Worm (Caenorhabditis elegans): ENCODE results near the gene F13D12.8.

F13D12.8 gene

DNA sequence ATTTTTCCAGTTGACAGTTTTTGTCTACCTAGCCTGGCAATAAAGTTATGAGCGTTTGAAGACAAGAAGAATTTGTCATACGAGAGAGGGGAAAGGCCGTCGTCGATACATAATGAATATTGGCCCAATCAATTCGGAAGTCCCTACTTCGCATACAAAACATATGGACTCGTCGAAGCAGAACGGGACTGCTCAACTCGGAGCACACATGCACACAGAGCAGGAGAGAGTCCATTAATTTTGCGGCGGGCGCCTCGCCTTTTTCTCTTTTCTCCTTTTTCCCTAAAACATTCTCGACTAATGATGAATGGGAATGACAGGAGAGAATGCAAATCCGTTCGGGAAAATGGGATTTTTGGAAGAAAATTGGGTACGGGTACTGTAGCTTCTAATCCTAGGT, at the start of gene F13D12.8:
TSS of gene F13D12.8 (minus strand) at position 82 of the 400 bp plus-strand sequence.
- TF ChIP-seq B0310.2 (tag; optimal IDR thresholded peaks at IDR 0.05) = no peak
- no peak for TF ChIP-seq tbx-11 (GFP tag; IDR thresholded peaks at IDR 0.05)
- TF ChIP-seq hmbx-1 (tag; optimal IDR thresholded peaks at IDR 0.05) = no peak
- TF ChIP-seq flt-1 (GFP tag; IDR thresholded peaks at IDR 0.05) = no peak
- TF ChIP-seq ceh-36 (tag; optimal IDR thresholded peaks at IDR 0.05) = no peak

DNA sequence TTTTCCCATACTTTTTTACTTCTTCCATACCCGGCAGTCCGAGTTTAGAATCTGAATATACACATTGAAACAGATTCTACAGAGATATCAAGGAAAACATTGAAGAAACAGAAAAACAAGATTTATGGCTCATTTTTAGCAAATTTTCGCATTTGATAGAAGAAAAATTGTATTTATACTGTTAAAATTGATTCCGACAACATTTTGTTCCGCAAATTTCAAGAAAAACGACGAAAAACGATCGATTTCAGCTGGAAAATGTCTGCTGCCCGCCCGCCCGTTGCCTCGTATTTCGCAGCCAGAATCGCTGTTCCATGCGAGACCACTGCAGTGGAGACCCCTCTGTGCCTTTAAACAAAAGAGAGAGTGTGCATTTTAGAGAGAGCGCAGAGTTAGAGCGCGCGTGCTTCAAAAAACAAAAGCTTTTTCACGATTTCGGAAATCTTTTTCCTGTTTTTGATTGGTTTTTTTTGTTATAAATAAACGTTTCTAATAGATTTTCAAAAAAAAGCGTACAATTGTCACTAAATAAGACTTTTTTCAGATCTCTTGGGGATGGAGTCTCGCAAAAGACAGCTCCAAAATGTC, 45.6 kb upstream of the F13D12.8 start, which contains the start of the genes patr-1 and dna-2:
TSS of gene patr-1 (minus strand) at position 51 of the 588 bp plus-strand sequence.
TSS of gene dna-2 (plus strand) at position 538 of the 588 bp plus-strand sequence.
- TF ChIP-seq hmbx-1 (tag; optimal IDR thresholded peaks at IDR 0.05) = no peak
- TF ChIP-seq F13C5.2 (tag; optimal IDR thresholded peaks at IDR 0.05) = peak; percentile 17
- peak; percentile 20 for TF ChIP-seq hmg-4 (GFP tag; optimal IDR thresholded peaks at IDR 0.05)
- TF ChIP-seq scrt-1 (GFP tag; IDR thresholded peaks at IDR 0.05) = no peak
- no peak for TF ChIP-seq tbx-37 (GFP tag; conservative IDR thresholded peaks at IDR 0.05)
- TF ChIP-seq B0310.2 (tag; optimal IDR thresholded peaks at IDR 0.05) = no peak
- TF ChIP-seq flt-1 (GFP tag; IDR thresholded peaks at IDR 0.05) = no peak

DNA sequence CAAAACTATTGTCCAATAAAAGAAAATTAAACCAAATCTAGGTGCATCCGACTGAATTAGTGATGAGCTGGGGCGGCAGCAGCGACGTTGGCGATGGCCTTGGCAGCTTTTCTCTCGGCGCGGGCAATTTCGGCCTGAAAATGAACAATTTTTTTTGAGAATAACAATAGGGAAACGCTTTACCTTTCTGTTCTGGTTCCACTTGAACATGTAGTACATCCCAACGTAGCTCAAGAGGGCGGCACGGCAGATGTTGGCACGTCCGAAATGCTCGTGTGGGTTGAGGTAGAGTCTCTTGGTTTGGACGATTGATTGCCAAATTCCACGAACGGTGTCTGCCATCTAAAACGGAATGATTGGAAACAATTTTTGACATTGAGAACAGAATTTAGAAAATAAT, 41.8 kb upstream of the F13D12.8 start, which contains the start of gene F44E5.1:
TSS of gene F44E5.1 (minus strand) at position 342 of the 400 bp plus-strand sequence.
- no peak for TF ChIP-seq scrt-1 (GFP tag; IDR thresholded peaks at IDR 0.05)
- peak; percentile 5 for TF ChIP-seq hmg-4 (GFP tag; optimal IDR thresholded peaks at IDR 0.05)
- TF ChIP-seq pes-1 (GFP tag; IDR thresholded peaks at IDR 0.05) = no peak

DNA sequence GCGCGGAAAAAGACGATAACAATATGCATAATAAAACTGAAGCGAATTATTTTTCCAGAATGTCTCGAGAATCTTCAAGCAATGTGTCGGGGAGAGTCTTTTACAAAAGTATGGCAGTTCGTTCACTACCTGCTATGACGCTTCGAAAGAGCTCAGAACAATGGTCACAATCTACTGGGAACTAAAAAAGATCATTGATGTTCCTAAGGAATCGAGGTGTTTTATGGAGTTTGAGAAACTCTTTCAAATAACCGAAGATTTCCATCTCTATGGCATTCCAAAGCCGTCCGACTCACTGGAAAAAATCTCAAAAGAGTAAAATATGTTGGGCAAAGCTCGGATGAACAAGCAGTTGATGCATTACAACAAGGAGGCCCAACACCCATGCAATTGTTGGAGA, 40.0 kb upstream of the F13D12.8 start, which contains the start of gene F44E5.15:
TSS of gene F44E5.15 (plus strand) at position 301 of the 400 bp plus-strand sequence.
- TF ChIP-seq sea-1 (GFP tag; conservative IDR thresholded peaks at IDR 0.05) (no peak), tra-4 (tag; optimal IDR thresholded peaks at IDR 0.05) (no peak), tbx-37 (GFP tag; conservative IDR thresholded peaks at IDR 0.05) (no peak), B0310.2 (tag; optimal IDR thresholded peaks at IDR 0.05) (no peak), hmg-4 (GFP tag; optimal IDR thresholded peaks at IDR 0.05) (no peak), scrt-1 (GFP tag; IDR thresholded peaks at IDR 0.05) (no peak), tbx-11 (GFP tag; IDR thresholded peaks at IDR 0.05) (no peak), pes-1 (GFP tag; IDR thresholded peaks at IDR 0.05) (no peak), aly-1 (tag; optimal IDR thresholded peaks at IDR 0.05) (no peak), ceh-13 (GFP tag; optimal IDR thresholded peaks at IDR 0.05) (no peak), flt-1 (GFP tag; IDR thresholded peaks at IDR 0.05) (no peak), ceh-36 (tag; optimal IDR thresholded peaks at IDR 0.05) (no peak), ama-1 (optimal IDR thresholded peaks at IDR 0.05) (no peak), ets-7 (tag; optimal IDR thresholded peaks at IDR 0.05) (no peak)

DNA sequence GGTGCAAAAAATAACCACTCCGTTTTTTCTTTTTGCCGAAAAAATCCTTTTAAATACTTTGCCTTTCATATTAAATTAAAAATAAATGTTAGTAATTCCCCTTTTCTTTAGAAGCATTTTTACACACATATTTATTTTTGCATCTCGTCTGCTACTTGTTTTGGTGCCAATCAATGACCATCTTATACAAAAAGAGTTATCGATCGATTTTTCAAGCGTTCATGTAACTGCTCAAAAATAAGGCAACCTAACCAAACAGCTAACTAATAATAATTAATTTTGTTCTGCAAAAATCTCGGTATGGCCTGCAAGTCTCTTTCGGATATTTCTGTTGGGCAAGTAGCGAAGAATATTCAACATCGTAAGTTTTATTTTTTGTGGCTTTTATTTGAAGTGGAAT, 34.1 kb upstream of the F13D12.8 start, which contains the start of gene F44E5.2:
TSS of gene F44E5.2 (plus strand) at position 301 of the 400 bp plus-strand sequence.
- TF ChIP-seq ceh-13 (GFP tag; optimal IDR thresholded peaks at IDR 0.05) (no peak), scrt-1 (GFP tag; IDR thresholded peaks at IDR 0.05) (no peak), ceh-36 (tag; optimal IDR thresholded peaks at IDR 0.05) (no peak), ets-7 (tag; optimal IDR thresholded peaks at IDR 0.05) (no peak), aly-1 (tag; optimal IDR thresholded peaks at IDR 0.05) (no peak), B0310.2 (tag; optimal IDR thresholded peaks at IDR 0.05) (no peak), hmg-4 (GFP tag; optimal IDR thresholded peaks at IDR 0.05) (no peak), pes-1 (GFP tag; IDR thresholded peaks at IDR 0.05) (no peak), hnd-1 (tag; optimal IDR thresholded peaks at IDR 0.05) (no peak), F13C5.2 (tag; optimal IDR thresholded peaks at IDR 0.05) (no peak), hmbx-1 (tag; optimal IDR thresholded peaks at IDR 0.05) (no peak), sea-1 (GFP tag; conservative IDR thresholded peaks at IDR 0.05) (no peak), ama-1 (optimal IDR thresholded peaks at IDR 0.05) (no peak), tra-4 (tag; optimal IDR thresholded peaks at IDR 0.05) (no peak), tbx-11 (GFP tag; IDR thresholded peaks at IDR 0.05) (no peak), tbx-37 (GFP tag; conservative IDR thresholded peaks at IDR 0.05) (no peak), flt-1 (GFP tag; IDR thresholded peaks at IDR 0.05) (no peak)

DNA sequence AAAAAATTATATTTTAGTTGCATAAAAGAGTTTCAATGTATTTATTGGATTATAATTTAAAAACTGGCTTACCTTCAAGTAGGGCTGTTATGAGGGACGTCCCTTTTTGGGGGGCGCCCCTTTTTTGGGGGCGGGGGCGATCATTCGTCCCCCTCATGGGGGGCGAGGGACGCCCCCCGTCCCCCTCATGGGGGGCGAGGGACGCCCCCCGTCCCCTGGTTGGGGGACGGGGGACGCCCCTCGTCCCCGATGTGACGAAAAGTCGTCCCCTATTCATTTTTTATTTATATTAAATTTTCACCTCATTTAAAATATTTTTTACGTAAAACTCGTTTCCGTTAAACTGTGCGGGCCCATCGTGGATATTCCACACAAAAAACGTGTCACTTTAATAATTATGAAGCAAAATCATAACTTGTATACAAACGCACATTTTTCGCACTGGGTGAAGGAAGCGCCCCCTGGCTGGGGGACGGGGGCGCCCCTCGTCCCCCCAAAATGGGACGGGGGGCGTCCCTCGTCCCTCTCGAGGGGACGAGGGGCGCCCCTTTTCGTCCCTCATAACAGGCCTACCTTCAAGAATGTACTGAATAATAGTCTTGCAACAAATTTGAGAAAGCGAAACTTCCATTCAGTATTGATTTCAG, 33.2 kb upstream of the F13D12.8 start:
- TF ChIP-seq tra-4 (tag; optimal IDR thresholded peaks at IDR 0.05) (no peak), pes-1 (GFP tag; IDR thresholded peaks at IDR 0.05) (no peak), tbx-37 (GFP tag; conservative IDR thresholded peaks at IDR 0.05) (no peak), B0310.2 (tag; optimal IDR thresholded peaks at IDR 0.05) (no peak), ets-7 (tag; optimal IDR thresholded peaks at IDR 0.05) (no peak), ceh-36 (tag; optimal IDR thresholded peaks at IDR 0.05) (no peak), flt-1 (GFP tag; IDR thresholded peaks at IDR 0.05) (no peak)

DNA sequence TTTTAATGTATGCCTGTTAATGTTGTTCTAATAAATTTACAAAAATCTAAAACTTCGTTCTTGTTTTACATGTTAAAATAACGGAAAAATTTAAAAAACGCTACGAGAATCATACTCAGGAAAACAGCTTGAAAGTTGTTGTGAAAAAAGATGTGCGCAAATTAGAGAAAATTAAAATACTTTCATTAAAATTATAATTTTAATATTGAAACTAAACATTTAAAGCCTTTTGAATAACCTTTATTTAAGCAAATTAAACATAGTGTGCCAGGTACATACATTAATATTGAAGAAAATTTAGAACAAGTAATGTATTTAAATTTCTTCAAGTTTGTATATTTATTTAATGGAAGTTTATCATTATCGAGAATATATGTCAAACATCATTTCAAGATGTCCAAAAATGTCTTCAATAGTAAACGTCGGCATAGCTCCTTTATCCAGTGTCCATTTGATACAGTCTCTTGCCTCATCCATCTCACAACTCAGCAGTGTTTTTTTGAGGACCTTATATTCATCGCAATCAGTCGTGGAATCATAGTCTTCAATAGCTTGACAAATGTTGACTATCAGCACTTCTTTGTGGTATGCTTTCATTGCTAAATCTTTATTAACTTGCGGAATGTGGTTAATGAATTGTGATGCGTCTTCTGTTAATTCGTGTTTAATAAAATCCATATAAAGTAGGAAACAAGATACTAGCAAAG, 29.6 kb upstream of the F13D12.8 start:
- TF ChIP-seq sea-1 (GFP tag; conservative IDR thresholded peaks at IDR 0.05) = 0 out of 2 replicates have a peak, but pooled peaks have one; percentile 65
- TF ChIP-seq hnd-1 (tag; optimal IDR thresholded peaks at IDR 0.05) = no peak
- no peak for TF ChIP-seq hmg-4 (GFP tag; optimal IDR thresholded peaks at IDR 0.05)

DNA sequence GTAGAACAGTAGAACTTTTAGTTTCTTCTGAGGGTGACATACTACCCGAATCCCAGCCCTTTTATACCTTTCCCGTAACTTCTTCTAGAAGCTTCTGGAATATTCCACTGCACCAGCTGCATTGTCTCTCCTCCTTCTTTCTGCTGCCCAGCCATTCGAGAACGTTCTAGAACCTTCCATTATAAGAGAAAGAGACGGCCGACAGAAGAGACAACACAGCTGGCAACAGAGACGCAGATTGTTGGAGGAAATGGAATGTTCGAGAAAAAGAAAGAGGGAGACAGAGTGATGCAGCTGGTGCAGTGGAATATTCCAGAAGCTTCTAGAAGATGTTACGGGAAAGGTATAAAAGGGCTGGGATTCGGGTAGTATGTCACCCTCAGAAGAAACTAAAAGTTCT, 26.9 kb upstream of the F13D12.8 start, which contains the start of the genes F44E5.4 and F44E5.5:
TSS of gene F44E5.4 (minus strand) at position 35 of the 400 bp plus-strand sequence.
TSS of gene F44E5.5 (plus strand) at position 386 of the 400 bp plus-strand sequence.
- TF ChIP-seq flt-1 (GFP tag; IDR thresholded peaks at IDR 0.05) = peak; percentile 82; the same call in 1 of the 2 replicates
- TF ChIP-seq pes-1 (GFP tag; IDR thresholded peaks at IDR 0.05) = peak; percentile 84
- TF ChIP-seq scrt-1 (GFP tag; IDR thresholded peaks at IDR 0.05) = peak; percentile 81
- TF ChIP-seq hmg-4 (GFP tag; optimal IDR thresholded peaks at IDR 0.05) = peak; percentile 34
- TF ChIP-seq hnd-1 (tag; optimal IDR thresholded peaks at IDR 0.05) = peak; percentile 60
- TF ChIP-seq tbx-11 (GFP tag; IDR thresholded peaks at IDR 0.05) = peak; percentile 80
- peak; percentile 47 for TF ChIP-seq tra-4 (tag; optimal IDR thresholded peaks at IDR 0.05)
- peak; percentile 68 for TF ChIP-seq F13C5.2 (tag; optimal IDR thresholded peaks at IDR 0.05)
- peak; percentile 87 for TF ChIP-seq sea-1 (GFP tag; conservative IDR thresholded peaks at IDR 0.05)
- peak; percentile 71 for TF ChIP-seq tbx-37 (GFP tag; conservative IDR thresholded peaks at IDR 0.05)
- TF ChIP-seq ceh-36 (tag; optimal IDR thresholded peaks at IDR 0.05) = peak; percentile 42
- TF ChIP-seq B0310.2 (tag; optimal IDR thresholded peaks at IDR 0.05) = peak; percentile 76

All from whole organism, early embryonic.